Worm (Caenorhabditis elegans) whole organism, L4 larva: ENCODE data around the gene rnp-5.

ENCODE experiments used
- F10B5.3 ChIP-seq: sonication (generic microtip); optimal IDR thresholded peaks from 2 replicates; lab custom pipeline; 2016; ENCODE audit warnings: mild to moderate bottlenecking, missing genetic modification characterization, missing compliant biosample characterization
- F37D6.2 ChIP-seq: sonication (generic microtip); optimal IDR thresholded peaks from 2 replicates; lab custom pipeline; 2016; ENCODE audit warnings: mild to moderate bottlenecking, missing genetic modification characterization, missing compliant biosample characterization
- F44E2.7 ChIP-seq: fragments of 200-800 bp; sonication (Bioruptor generic); IDR thresholded peaks from 2 replicates; pipeline ENCODE4 v2.1.2; 2022; ENCODE audit warnings: missing genetic modification characterization, missing compliant biosample characterization
- F49E8.2 ChIP-seq: sonication (generic microtip); optimal IDR thresholded peaks from 2 replicates; lab custom pipeline; 2016; ENCODE audit warnings: missing compliant biosample characterization, mild to moderate bottlenecking, missing genetic modification characterization, borderline replicate concordance
- T20F7.1 ChIP-seq: fragments of 200-800 bp; sonication (Bioruptor generic); optimal IDR thresholded peaks from 2 replicates; lab custom pipeline; 2018; ENCODE audit warnings: mild to moderate bottlenecking, missing genetic modification characterization, missing compliant biosample characterization
- Y48G9A.11 ChIP-seq: fragments of 200-800 bp; sonication (Bioruptor generic); IDR thresholded peaks from 2 replicates; pipeline ENCODE4 v1.3.6; 2022; ENCODE audit warnings: missing genetic modification reagents, missing genetic modification characterization, missing compliant biosample characterization
- Y5F2A.4 ChIP-seq: fragments of 200-800 bp; sonication (Bioruptor generic); optimal IDR thresholded peaks from 2 replicates; lab custom pipeline; 2018; ENCODE audit warnings: mild to moderate bottlenecking, missing genetic modification characterization, missing compliant biosample characterization
- ZK337.2 ChIP-seq: fragments of 200-800 bp; sonication (Bioruptor generic); IDR thresholded peaks from 2 replicates; pipeline ENCODE4 v1.3.6; 2022; ENCODE audit warnings: missing genetic modification reagents, missing genetic modification characterization, missing compliant biosample characterization
- ZK546.5 ChIP-seq, 2 experiments: sonication (generic microtip); optimal IDR thresholded peaks; 2 replicates each; lab custom pipeline; 2017; ENCODE audit warnings: missing biosample characterization in 2 of 2, missing genetic modification characterization in 2 of 2
- aha-1 ChIP-seq: fragments of 150-350 bp; peaks from one replicate; lab custom pipeline; 2014; ENCODE audit warnings: missing biosample characterization, missing genetic modification characterization
- aly-2 ChIP-seq: sonication (generic microtip); optimal IDR thresholded peaks from 2 replicates; lab custom pipeline; 2018; ENCODE audit warnings: missing biosample characterization, missing genetic modification characterization
- arid-1 ChIP-seq: fragments of 200-800 bp; sonication (Bioruptor generic); conservative IDR thresholded peaks from 2 replicates; pipeline ENCODE4 v1.3.6; 2022; ENCODE audit warnings: missing genetic modification reagents, missing genetic modification characterization, missing compliant biosample characterization
- ceh-44 ChIP-seq: fragments of 200-800 bp; sonication (Bioruptor generic); IDR thresholded peaks from 2 replicates; pipeline ENCODE4 v1.3.6; 2022; ENCODE audit warnings: missing genetic modification reagents, missing genetic modification characterization, missing compliant biosample characterization
- ceh-82 ChIP-seq: sonication (generic microtip); optimal IDR thresholded peaks from 2 replicates; lab custom pipeline; 2017; ENCODE audit warnings: missing biosample characterization, missing genetic modification characterization
- ctbp-1 ChIP-seq: fragments of 200-800 bp; sonication (Bioruptor generic); IDR thresholded peaks from 2 replicates; pipeline ENCODE4 v1.3.6; 2022; ENCODE audit warnings: missing genetic modification reagents, missing genetic modification characterization, missing compliant biosample characterization
- daf-12 ChIP-seq: fragments of 150-350 bp; optimal IDR thresholded peaks from 2 replicates; lab custom pipeline; 2014; ENCODE audit warnings: missing biosample characterization, missing genetic modification reagents, missing genetic modification characterization
- daf-16 ChIP-seq, 3 experiments: sonication (generic microtip); optimal IDR thresholded peaks; 2 replicates each; lab custom pipeline; 2016 to 2017; ENCODE audit warnings: missing genetic modification characterization in 3 of 3, missing genetic modification reagents in 3 of 3, mild to moderate bottlenecking in 2 of 3, missing compliant biosample characterization in 2 of 3, missing biosample characterization in 1 of 3, moderate library complexity in 1 of 3
- dmd-8 ChIP-seq: fragments of 200-800 bp; sonication (Bioruptor generic); IDR thresholded peaks from 2 replicates; pipeline ENCODE4 v1.3.6; 2022; ENCODE audit warnings: missing genetic modification characterization, missing compliant biosample characterization
- dpl-1 ChIP-seq: fragments of 150-350 bp; optimal IDR thresholded peaks from 2 replicates; lab custom pipeline; 2014; ENCODE audit warnings: missing biosample characterization, missing genetic modification reagents, missing genetic modification characterization
- duxl-1 ChIP-seq: sonication (generic microtip); optimal IDR thresholded peaks from 2 replicates; lab custom pipeline; 2016; ENCODE audit warnings: mild to moderate bottlenecking, missing genetic modification characterization, moderate library complexity, missing compliant biosample characterization; ENCODE audit not compliant: poor library complexity
- dve-1 ChIP-seq: sonication (generic microtip); optimal IDR thresholded peaks from 2 replicates; lab custom pipeline; 2017; ENCODE audit warnings: antibody characterized with exemption, mild to moderate bottlenecking, missing genetic modification characterization, missing compliant biosample characterization; ENCODE audit not compliant: insufficient read depth
- hlh-11 ChIP-seq: fragments of 200-800 bp; sonication (Bioruptor generic); optimal IDR thresholded peaks from 2 replicates; lab custom pipeline; 2018; ENCODE audit warnings: mild to moderate bottlenecking, missing genetic modification characterization, missing compliant biosample characterization
- lin-38 ChIP-seq: fragments of 200-800 bp; sonication (Bioruptor generic); IDR thresholded peaks from 2 replicates; pipeline ENCODE4 v1.3.6; 2022; ENCODE audit warnings: missing genetic modification reagents, missing genetic modification characterization, missing compliant biosample characterization
- lsy-2 ChIP-seq, 2 experiments: fragments of 150-350 bp in 1 of 2; sonication (generic microtip) in 1 of 2; optimal IDR thresholded peaks; 2 replicates each; lab custom pipeline; 2014 to 2017; ENCODE audit warnings: missing biosample characterization in 2 of 2, missing genetic modification characterization in 2 of 2
- madf-5 ChIP-seq, 2 experiments: fragments of 200-800 bp; sonication (Bioruptor generic); IDR thresholded peaks; 2 replicates each; pipeline ENCODE4 v1.3.6; 2022; ENCODE audit warnings: missing compliant biosample characterization in 2 of 2, missing genetic modification characterization in 2 of 2
- madf-9 ChIP-seq: fragments of 200-800 bp; sonication (Bioruptor generic); conservative IDR thresholded peaks from 2 replicates; pipeline ENCODE4 v1.3.6; 2022; ENCODE audit warnings: missing genetic modification reagents, missing genetic modification characterization, missing compliant biosample characterization
- mdt-29 ChIP-seq: fragments of 200-800 bp; sonication (Bioruptor generic); IDR thresholded peaks from 2 replicates; pipeline ENCODE4 v1.3.6; 2022; ENCODE audit warnings: missing genetic modification reagents, missing genetic modification characterization, missing compliant biosample characterization
- mep-1 ChIP-seq: fragments of 150-350 bp; sonication (generic microtip); optimal IDR thresholded peaks from 3 replicates; lab custom pipeline; 2014; ENCODE audit warnings: missing biosample characterization, missing genetic modification characterization
- mxl-2 ChIP-seq: fragments of 200-800 bp; sonication (Bioruptor generic); conservative IDR thresholded peaks from 2 replicates; pipeline ENCODE4 v1.3.6; 2022; ENCODE audit warnings: missing genetic modification reagents, missing genetic modification characterization, missing compliant biosample characterization
- mxl-3 ChIP-seq: fragments of 200-800 bp; sonication (Bioruptor generic); optimal IDR thresholded peaks from 2 replicates; lab custom pipeline; 2018; ENCODE audit warnings: mild to moderate bottlenecking, missing genetic modification characterization, missing compliant biosample characterization
- nhr-102 ChIP-seq: sonication (generic microtip); optimal IDR thresholded peaks from 2 replicates; lab custom pipeline; 2016; ENCODE audit warnings: mild to moderate bottlenecking, missing genetic modification characterization, moderate library complexity, missing compliant biosample characterization
- nhr-11 ChIP-seq: fragments of 150-350 bp; optimal IDR thresholded peaks from 2 replicates; lab custom pipeline; 2014; ENCODE audit warnings: missing biosample characterization, missing genetic modification characterization
- nhr-111 ChIP-seq: fragments of 200-800 bp; sonication (Bioruptor generic); optimal IDR thresholded peaks from 2 replicates; lab custom pipeline; 2018; ENCODE audit warnings: mild to moderate bottlenecking, missing genetic modification characterization, missing compliant biosample characterization
- nhr-28 ChIP-seq: fragments of 150-350 bp; optimal IDR thresholded peaks from 2 replicates; lab custom pipeline; 2014; ENCODE audit warnings: missing biosample characterization, missing genetic modification characterization
- nhr-48 ChIP-seq: sonication (generic microtip); optimal IDR thresholded peaks from 2 replicates; lab custom pipeline; 2016; ENCODE audit warnings: mild to moderate bottlenecking, missing genetic modification characterization, missing compliant biosample characterization
- nhr-6 ChIP-seq: fragments of 150-350 bp; optimal IDR thresholded peaks from 2 replicates; lab custom pipeline; 2014; ENCODE audit warnings: missing biosample characterization, missing genetic modification characterization
- nhr-76 ChIP-seq: fragments of 150-350 bp; optimal IDR thresholded peaks from 2 replicates; lab custom pipeline; 2014; ENCODE audit warnings: missing biosample characterization, missing genetic modification characterization
- nhr-77 ChIP-seq: fragments of 150-350 bp; optimal IDR thresholded peaks from 2 replicates; lab custom pipeline; 2014; ENCODE audit warnings: missing biosample characterization, missing genetic modification characterization
- pqm-1 ChIP-seq: sonication (generic microtip); optimal IDR thresholded peaks from 2 replicates; lab custom pipeline; 2017; ENCODE audit warnings: missing biosample characterization, missing genetic modification characterization
- sdz-12 ChIP-seq: fragments of 200-800 bp; sonication (Bioruptor generic); optimal IDR thresholded peaks from 2 replicates; lab custom pipeline; 2018; ENCODE audit warnings: mild to moderate bottlenecking, missing genetic modification characterization, missing compliant biosample characterization
- set-16 ChIP-seq: fragments of 200-800 bp; sonication (Bioruptor generic); IDR thresholded peaks from 2 replicates; pipeline ENCODE4 v1.3.6; 2022; ENCODE audit warnings: missing genetic modification reagents, missing genetic modification characterization, missing compliant biosample characterization
- spr-3 ChIP-seq: fragments of 200-800 bp; sonication (Bioruptor generic); optimal IDR thresholded peaks from 2 replicates; lab custom pipeline; 2018; ENCODE audit warnings: mild to moderate bottlenecking, missing genetic modification characterization, missing compliant biosample characterization
- tag-97 ChIP-seq: fragments of 200-800 bp; sonication (Bioruptor generic); IDR thresholded peaks from 2 replicates; pipeline ENCODE4 v1.3.6; 2022; ENCODE audit warnings: missing genetic modification characterization, missing compliant biosample characterization
- tra-1 ChIP-seq: fragments of 200-800 bp; sonication (Bioruptor generic); IDR thresholded peaks from 2 replicates; pipeline ENCODE4 v1.3.6; 2022; ENCODE audit warnings: missing genetic modification reagents, missing genetic modification characterization, missing compliant biosample characterization
- unc-130 ChIP-seq: sonication (generic microtip); optimal IDR thresholded peaks from 2 replicates; lab custom pipeline; 2016; ENCODE audit warnings: missing genetic modification reagents, missing genetic modification characterization, missing compliant biosample characterization
- unc-62 ChIP-seq, 3 experiments: fragments of 150-350 bp in 1 of 3; sonication (generic microtip); optimal IDR thresholded peaks in 2 of 3; peaks in 1 of 3; 1 replicate in 1 of 3; 2 replicates in 2 of 3; lab custom pipeline; 2014 to 2017; ENCODE audit warnings: missing biosample characterization in 3 of 3, missing genetic modification characterization in 3 of 3, missing genetic modification reagents in 3 of 3, missing genotype in 1 of 3
- zfp-3 ChIP-seq: fragments of 200-800 bp; sonication (Bioruptor generic); conservative IDR thresholded peaks from 2 replicates; pipeline ENCODE4 v1.3.6; 2022; ENCODE audit warnings: missing genetic modification reagents, missing genetic modification characterization, missing compliant biosample characterization
- ztf-7 ChIP-seq: fragments of 150-350 bp; optimal IDR thresholded peaks from 2 replicates; lab custom pipeline; 2014; ENCODE audit warnings: missing biosample characterization, missing genetic modification characterization

Gene rnp-5

DNA sequence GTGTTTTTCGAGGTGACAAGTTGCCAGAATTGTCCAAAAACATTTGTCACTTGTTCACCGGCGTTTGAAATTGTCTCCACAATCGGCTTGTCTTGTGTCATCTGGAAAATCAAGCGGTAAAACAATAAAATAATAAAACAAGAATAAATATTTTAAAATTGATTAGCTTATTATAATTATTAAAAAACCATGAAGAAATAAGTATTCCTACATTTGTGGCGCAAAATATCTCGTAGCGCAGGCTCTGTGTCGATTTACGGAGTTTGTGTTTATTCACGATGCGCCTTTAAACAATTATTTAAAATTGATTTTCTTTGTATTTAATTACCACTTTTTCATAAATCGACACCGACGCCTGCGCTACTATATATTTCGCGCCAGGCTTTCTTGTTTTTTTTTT is 1.4 kb downstream of the rnp-5 start, which contains the start of gene moma-1:
Gene moma-1, minus strand, starts transcription at position 101 of the 400 bp plus-strand sequence.
- TF ChIP-seq tra-1 (no peak), lin-38 (GFP tag; lab: Robert Waterston, UW) (peak; percentile 39; the same call in 1 of the 2 replicates), Y48G9A.11 (GFP tag; lab: Robert Waterston, UW) (peak; percentile 30; the same call in 1 of the 2 replicates), nhr-28 (tag; lab: Kevin White, UChicago) (no peak), Y5F2A.4 (GFP tag; lab: Kevin White, UChicago) (no peak), unc-62 (GFP tag; optimal IDR thresholded peaks at IDR 0.05 in 1 of 2; lab: Kevin White, UChicago) (no peak), unc-62 (tag; optimal IDR thresholded peaks at IDR 0.05; lab: Kevin White, UChicago) (no peak), F44E2.7 (no peak)

DNA sequence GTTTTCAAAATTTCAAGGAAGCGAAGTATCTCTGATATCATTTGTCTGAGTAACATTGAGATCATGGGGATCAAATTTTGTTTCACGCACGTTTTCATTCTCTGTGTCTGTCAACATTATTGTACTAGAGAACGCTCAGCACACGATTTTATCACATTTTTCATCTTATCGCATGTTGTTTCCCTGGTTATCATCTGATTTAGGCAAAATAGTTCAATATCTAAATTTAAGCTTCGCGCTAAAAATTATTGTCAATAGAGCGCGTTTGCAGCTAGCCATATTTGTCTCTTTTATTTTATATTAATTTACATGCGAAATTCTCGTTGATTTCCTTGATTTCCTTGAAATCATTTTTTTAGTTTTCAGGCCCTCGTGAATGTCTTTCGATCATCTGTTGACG is 8.2 kb downstream of the rnp-5 start, which contains the start of gene K02F3.2:
Gene K02F3.2, plus strand, starts transcription at position 357 of the 400 bp plus-strand sequence.
- TF ChIP-seq madf-9 (GFP tag; lab: Robert Waterston, UW), result no peak
- TF ChIP-seq tag-97, result no peak
- peak; percentile 24 to 77 for TF ChIP-seq lsy-2 (tag; optimal IDR thresholded peaks at IDR 0.05; lab: Kevin White, UChicago)
- TF ChIP-seq unc-62 (GFP tag; optimal IDR thresholded peaks at IDR 0.05 in 1 of 2; lab: Kevin White, UChicago), result no peak
- TF ChIP-seq unc-62 (tag; optimal IDR thresholded peaks at IDR 0.05; lab: Kevin White, UChicago), result no peak
- TF ChIP-seq hlh-11 (tag; lab: Kevin White, UChicago), result peak; percentile 82
- TF ChIP-seq nhr-6, result no peak
- no peak for TF ChIP-seq unc-130 (GFP tag; lab: Kevin White, UChicago)
- no peak for TF ChIP-seq ceh-44 (GFP tag; lab: Robert Waterston, UW)
- no peak for TF ChIP-seq F44E2.7
- TF ChIP-seq dmd-8 (GFP tag; lab: Robert Waterston, UW), result no peak
- TF ChIP-seq T20F7.1 (GFP tag; lab: Kevin White, UChicago), result peak; percentile 58
- no peak for TF ChIP-seq aly-2 (tag; lab: Kevin White, UChicago)
- TF ChIP-seq F37D6.2 (tag; lab: Kevin White, UChicago), result no peak
- no peak for TF ChIP-seq daf-16 (GFP tag; optimal IDR thresholded peaks at IDR 0.05; lab: Kevin White, UChicago)
- TF ChIP-seq daf-16 (tag; optimal IDR thresholded peaks at IDR 0.05; lab: Kevin White, UChicago), result peak; percentile 86
- no peak for TF ChIP-seq madf-5 (GFP tag; IDR thresholded peaks at IDR 0.05; lab: Robert Waterston, UW)
- no peak for TF ChIP-seq set-16 (GFP tag; lab: Robert Waterston, UW)
- no peak for TF ChIP-seq zfp-3 (GFP tag; lab: Robert Waterston, UW)
- peak; percentile 42 for TF ChIP-seq nhr-102 (tag; lab: Kevin White, UChicago)
- no peak for TF ChIP-seq ZK546.5 (tag; optimal IDR thresholded peaks at IDR 0.05; lab: Kevin White, UChicago)
- no peak for TF ChIP-seq ctbp-1
- TF ChIP-seq duxl-1, result peak; percentile 17
- TF ChIP-seq mxl-2 (GFP tag; lab: Robert Waterston, UW), result no peak
- TF ChIP-seq pqm-1, result peak; percentile 1
- TF ChIP-seq ceh-82 (tag; lab: Kevin White, UChicago), result no peak
- TF ChIP-seq nhr-11, result peak; percentile 37
- no peak for TF ChIP-seq spr-3
- TF ChIP-seq mxl-3 (GFP tag; lab: Kevin White, UChicago), result peak; percentile 57
- no peak for TF ChIP-seq nhr-76 (tag; lab: Kevin White, UChicago)
- TF ChIP-seq F10B5.3, result no peak
- peak; percentile 29 for TF ChIP-seq ztf-7 (tag; lab: Kevin White, UChicago)
- peak; percentile 82 for TF ChIP-seq dve-1 (tag; lab: Kevin White, UChicago)
- peak; percentile 53 for TF ChIP-seq nhr-48
- no peak for TF ChIP-seq daf-12 (tag; lab: Kevin White, UChicago)
- no peak for TF ChIP-seq mdt-29 (GFP tag; lab: Robert Waterston, UW)
- no peak for TF ChIP-seq F49E8.2 (tag; lab: Kevin White, UChicago)
- TF ChIP-seq arid-1 (GFP tag; lab: Robert Waterston, UW), result no peak
- peak; percentile 56 for TF ChIP-seq mep-1 (tag; lab: Kevin White, UChicago)
- TF ChIP-seq sdz-12, result no peak
- peak; percentile 86 for TF ChIP-seq dpl-1 (GFP tag; lab: Kevin White, UChicago)
- no peak for TF ChIP-seq tra-1
- peak; percentile 84 for TF ChIP-seq aha-1 (tag; lab: Kevin White, UChicago)
- peak; percentile 84 for TF ChIP-seq nhr-77 (tag; lab: Kevin White, UChicago)
- no peak for TF ChIP-seq nhr-111
- no peak for TF ChIP-seq ZK337.2 (GFP tag; lab: Robert Waterston, UW)
